Worm (Caenorhabditis elegans): ENCODE measurements around the gene ZC116.1.

DNA sequence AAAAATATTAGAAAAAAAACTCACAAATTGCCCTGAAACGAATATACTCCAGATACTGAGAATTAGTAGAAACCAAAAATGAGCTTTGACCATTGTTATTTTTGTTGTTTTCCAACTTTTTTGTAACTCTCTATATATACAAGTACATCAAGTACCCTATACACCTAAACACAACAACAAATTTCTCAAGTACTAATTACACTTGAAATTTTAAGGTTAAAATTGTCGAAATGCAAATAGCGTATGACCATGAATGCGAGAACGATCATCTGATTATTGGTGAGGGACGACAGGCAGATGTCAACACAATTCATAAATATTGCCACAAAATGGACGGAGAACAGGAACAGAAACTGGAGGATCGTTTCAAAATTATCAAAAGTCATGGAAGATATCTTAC is 14.7 kb downstream of the ZC116.1 start, which contains the start of gene F56H9.9:
- TF ChIP-seq nhr-23 (tag; optimal IDR thresholded peaks at IDR 0.05) (no peak), ztf-11 (tag; optimal IDR thresholded peaks at IDR 0.05) (no peak), ama-1 (optimal IDR thresholded peaks at IDR 0.05) (no peak), pqm-1 (tag; optimal IDR thresholded peaks at IDR 0.05) (no peak), unc-62 (GFP tag; optimal IDR thresholded peaks at IDR 0.05) (no peak), mdl-1 (tag; optimal IDR thresholded peaks at IDR 0.05) (no peak), ceh-82 (tag; optimal IDR thresholded peaks at IDR 0.05) (no peak), fkh-10 (GFP tag; optimal IDR thresholded peaks at IDR 0.05) (no peak), lin-15B (tag; optimal IDR thresholded peaks at IDR 0.05) (no peak), ZK546.5 (tag; optimal IDR thresholded peaks at IDR 0.05) (no peak), tbx-2 (tag; optimal IDR thresholded peaks at IDR 0.05) (no peak), sea-2 (GFP tag; optimal IDR thresholded peaks at IDR 0.05) (no peak), lin-39 (tag; optimal IDR thresholded peaks at IDR 0.05) (no peak)
